Fruit fly (Drosophila melanogaster) whole organism, wandering third instar larva: ENCODE data around the gene CG14722.
A peak's percentile ranks its signal among the peaks of the same experiment; 100 is the strongest.

Source experiments
- Abd-B ChIP-seq: fragments of >200 bp; optimal IDR thresholded peaks from 2 replicates; lab custom pipeline; 2017; ENCODE audit warnings: missing biosample characterization, missing genetic modification characterization
- CG32264 ChIP-seq: fragments of 200-800 bp; sonication (Bioruptor generic); optimal IDR thresholded peaks from 2 replicates; lab custom pipeline; 2016; ENCODE audit warnings: missing biosample characterization, missing genetic modification characterization
- CG9705 ChIP-seq: fragments of 200-800 bp; sonication (Bioruptor generic); optimal IDR thresholded peaks from 2 replicates; lab custom pipeline; 2018; ENCODE audit warnings: missing biosample characterization, mild to moderate bottlenecking, missing genetic modification characterization
- CrebA ChIP-seq: fragments of 200-800 bp; sonication (Bioruptor generic); optimal IDR thresholded peaks from 2 replicates; lab custom pipeline; 2016; ENCODE audit warnings: missing biosample characterization, mild to moderate bottlenecking, missing genetic modification characterization, borderline replicate concordance
- Dfd ChIP-seq: fragments of >200 bp; optimal IDR thresholded peaks from 2 replicates; lab custom pipeline; 2017; ENCODE audit warnings: missing biosample characterization, missing genetic modification characterization
- Dif ChIP-seq: fragments of 200-275, 200-300 bp; sonication (Bioruptor generic); optimal IDR thresholded peaks from 2 replicates; lab custom pipeline; 2018; ENCODE audit warnings: missing biosample characterization, missing genetic modification characterization; ENCODE audit not compliant: partially characterized antibody
- Hr78 ChIP-seq: fragments of >200 bp; optimal IDR thresholded peaks from 2 replicates; lab custom pipeline; 2017; ENCODE audit warnings: missing biosample characterization, missing genetic modification characterization
- Hr83 ChIP-seq: fragments of 200-300 bp; sonication (Bioruptor generic); optimal IDR thresholded peaks from 2 replicates; lab custom pipeline; 2016; ENCODE audit warnings: missing biosample characterization, mild to moderate bottlenecking, missing genetic modification characterization, moderate library complexity; ENCODE audit not compliant: poor library complexity, severe bottlenecking
- Jra ChIP-seq: sonication (Bioruptor generic); optimal IDR thresholded peaks from 2 replicates; lab custom pipeline; 2016; ENCODE audit warnings: missing biosample characterization, missing genetic modification characterization
- Mio ChIP-seq: sonication (Bioruptor generic); optimal IDR thresholded peaks from 2 replicates; lab custom pipeline; 2016; ENCODE audit warnings: missing biosample characterization, missing genetic modification characterization
- Myc ChIP-seq: fragments of >200 bp; optimal IDR thresholded peaks from 2 replicates; lab custom pipeline; 2017
- Rel ChIP-seq, 2 experiments: fragments of 200-800 bp; sonication (Bioruptor generic) in 1 of 2; optimal IDR thresholded peaks; 2 replicates in 1 of 2; 3 replicates in 1 of 2; lab custom pipeline; 2016 to 2019; ENCODE audit warnings: mild to moderate bottlenecking in 2 of 2, missing biosample characterization in 2 of 2, missing genetic modification characterization in 2 of 2, moderate library complexity in 1 of 2
- Sp1 ChIP-seq: fragments of 200-800 bp; sonication (Bioruptor generic); optimal IDR thresholded peaks from 3 replicates; lab custom pipeline; 2019; ENCODE audit warnings: missing biosample characterization, mild to moderate bottlenecking, missing genetic modification characterization, moderate library complexity
- Vsx2 ChIP-seq: fragments of 200-300, 225-300 bp; sonication (Bioruptor generic); optimal IDR thresholded peaks from 2 replicates; lab custom pipeline; 2018; ENCODE audit warnings: missing biosample characterization, missing genetic modification characterization; ENCODE audit not compliant: partially characterized antibody
- br ChIP-seq: fragments of 200-800 bp; sonication (Bioruptor generic); optimal IDR thresholded peaks from 2 replicates; lab custom pipeline; 2016; ENCODE audit warnings: missing biosample characterization, missing genetic modification characterization
- brk ChIP-seq: fragments of 200-800 bp; sonication (Bioruptor generic); optimal IDR thresholded peaks from 2 replicates; lab custom pipeline; 2016; ENCODE audit warnings: missing biosample characterization, mild to moderate bottlenecking, missing genetic modification characterization
- dmrt93B ChIP-seq: fragments of 200-800 bp; sonication (Bioruptor generic); optimal IDR thresholded peaks from 2 replicates; lab custom pipeline; 2018; ENCODE audit warnings: missing biosample characterization, mild to moderate bottlenecking, missing genetic modification characterization
- dsf ChIP-seq: sonication (Bioruptor generic); optimal IDR thresholded peaks from 2 replicates; lab custom pipeline; 2016; ENCODE audit warnings: missing biosample characterization, missing genetic modification characterization, borderline replicate concordance
- ey ChIP-seq: fragments of 200-800 bp; sonication (Bioruptor generic); optimal IDR thresholded peaks from 2 replicates; lab custom pipeline; 2016; ENCODE audit warnings: missing biosample characterization, missing genetic modification characterization
- foxo ChIP-seq, 2 experiments: fragments of 200-800 bp; sonication (Bioruptor generic); optimal IDR thresholded peaks; 2 replicates in 1 of 2; 3 replicates in 1 of 2; lab custom pipeline; 2016 to 2017; ENCODE audit warnings: missing biosample characterization in 2 of 2, missing genetic modification characterization in 2 of 2
- jim ChIP-seq: fragments of 175-275, 200-325 bp; sonication (Bioruptor generic); optimal IDR thresholded peaks from 2 replicates; lab custom pipeline; 2016; ENCODE audit warnings: missing biosample characterization, mild to moderate bottlenecking, missing genetic modification characterization
- pan ChIP-seq: fragments of >200 bp; optimal IDR thresholded peaks from 2 replicates; lab custom pipeline; 2017
- psq ChIP-seq: fragments of 200-800 bp; sonication (Bioruptor generic); optimal IDR thresholded peaks from 3 replicates; lab custom pipeline; 2017; ENCODE audit warnings: missing biosample characterization, mild to moderate bottlenecking, missing genetic modification characterization, moderate library complexity
- rgr ChIP-seq: fragments of 200-800 bp; sonication (Bioruptor generic); optimal IDR thresholded peaks from 3 replicates; lab custom pipeline; 2016; ENCODE audit warnings: missing biosample characterization, mild to moderate bottlenecking, missing genetic modification characterization
- sage ChIP-seq: fragments of 200-800 bp; sonication (Bioruptor generic); optimal IDR thresholded peaks from 2 replicates; lab custom pipeline; 2016; ENCODE audit warnings: missing biosample characterization, mild to moderate bottlenecking, missing genetic modification characterization
- tai ChIP-seq: sonication (Bioruptor generic); optimal IDR thresholded peaks from 2 replicates; lab custom pipeline; 2016; ENCODE audit warnings: missing biosample characterization, missing genetic modification characterization
- usp ChIP-seq: fragments of >200 bp; optimal IDR thresholded peaks from 2 replicates; lab custom pipeline; 2017; ENCODE audit warnings: missing biosample characterization, missing genetic modification characterization
- woc ChIP-seq: sonication (Bioruptor generic); optimal IDR thresholded peaks from 2 replicates; lab custom pipeline; 2016; ENCODE audit warnings: missing biosample characterization, mild to moderate bottlenecking, missing genetic modification characterization

The CG14722 gene

DNA sequence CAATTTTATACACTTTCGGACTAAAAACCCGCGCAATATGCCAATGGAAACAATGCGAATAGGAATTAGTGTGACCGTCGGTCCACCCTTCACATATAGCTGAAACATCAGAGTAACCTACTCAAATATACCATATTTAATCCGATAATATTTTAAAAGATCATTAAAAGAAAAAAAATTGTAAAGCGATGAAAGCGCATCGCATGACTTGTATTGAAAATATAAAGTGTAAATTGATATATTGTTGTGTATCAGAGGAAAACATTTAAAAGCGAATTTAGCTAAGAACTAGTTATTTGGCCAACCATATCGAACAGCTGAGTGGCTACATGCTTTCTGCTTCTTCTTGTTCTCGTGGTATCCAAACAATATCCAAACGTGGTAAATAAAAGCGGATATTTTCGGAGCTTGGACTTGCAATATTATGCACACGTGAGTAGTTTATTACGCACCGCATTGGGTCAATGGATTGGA, at the start of gene CG14722, which contains the start of gene Blm:
TSS of gene CG14722 (plus strand) at position 161 of the 474 bp plus-strand sequence.
TSS of gene Blm (minus strand) at position 54 of the 474 bp plus-strand sequence.
- no peak for TF ChIP-seq dsf
- TF ChIP-seq CG32264 (GFP tag; lab: Kevin White, UChicago) = no peak
- no peak for TF ChIP-seq Hr78 (GFP tag; lab: Kevin White, UChicago)
- TF ChIP-seq Hr83 (GFP tag; lab: Kevin White, UChicago) = no peak
- no peak for TF ChIP-seq br
- TF ChIP-seq Myc (lab: Kevin White, UChicago) = peak; percentile 73
- no peak for TF ChIP-seq Vsx2 (GFP tag; lab: Kevin White, UChicago)
- no peak for TF ChIP-seq pan (lab: Kevin White, UChicago)
- TF ChIP-seq Dfd = no peak
- TF ChIP-seq rgr (GFP tag; lab: Kevin White, UChicago) = no peak
- TF ChIP-seq Rel (GFP tag; optimal IDR thresholded peaks at IDR 0.05; lab: Kevin White, UChicago) = no peak
- peak; percentile 1 for TF ChIP-seq Rel (tag; optimal IDR thresholded peaks at IDR 0.05; lab: Kevin White, UChicago)
- TF ChIP-seq Sp1 (GFP tag; lab: Kevin White, UChicago) = no peak
- TF ChIP-seq tai = no peak

- no peak for TF ChIP-seq tai
- TF ChIP-seq Mio (GFP tag; lab: Kevin White, UChicago) = no peak
- no peak for TF ChIP-seq Dif (GFP tag; lab: Kevin White, UChicago)
- no peak for TF ChIP-seq usp (GFP tag; lab: Kevin White, UChicago)
- no peak for TF ChIP-seq Abd-B (GFP tag; lab: Kevin White, UChicago)
- TF ChIP-seq woc (GFP tag; lab: Kevin White, UChicago) = no peak
- no peak for TF ChIP-seq Dfd
- TF ChIP-seq Myc (lab: Kevin White, UChicago) = no peak
- TF ChIP-seq ey (GFP tag; lab: Kevin White, UChicago) = no peak
- no peak for TF ChIP-seq Hr83 (GFP tag; lab: Kevin White, UChicago)
These were observed 49.2 kb upstream of the CG14722 start for dm6 chr3R:11692504-11692903.

DNA sequence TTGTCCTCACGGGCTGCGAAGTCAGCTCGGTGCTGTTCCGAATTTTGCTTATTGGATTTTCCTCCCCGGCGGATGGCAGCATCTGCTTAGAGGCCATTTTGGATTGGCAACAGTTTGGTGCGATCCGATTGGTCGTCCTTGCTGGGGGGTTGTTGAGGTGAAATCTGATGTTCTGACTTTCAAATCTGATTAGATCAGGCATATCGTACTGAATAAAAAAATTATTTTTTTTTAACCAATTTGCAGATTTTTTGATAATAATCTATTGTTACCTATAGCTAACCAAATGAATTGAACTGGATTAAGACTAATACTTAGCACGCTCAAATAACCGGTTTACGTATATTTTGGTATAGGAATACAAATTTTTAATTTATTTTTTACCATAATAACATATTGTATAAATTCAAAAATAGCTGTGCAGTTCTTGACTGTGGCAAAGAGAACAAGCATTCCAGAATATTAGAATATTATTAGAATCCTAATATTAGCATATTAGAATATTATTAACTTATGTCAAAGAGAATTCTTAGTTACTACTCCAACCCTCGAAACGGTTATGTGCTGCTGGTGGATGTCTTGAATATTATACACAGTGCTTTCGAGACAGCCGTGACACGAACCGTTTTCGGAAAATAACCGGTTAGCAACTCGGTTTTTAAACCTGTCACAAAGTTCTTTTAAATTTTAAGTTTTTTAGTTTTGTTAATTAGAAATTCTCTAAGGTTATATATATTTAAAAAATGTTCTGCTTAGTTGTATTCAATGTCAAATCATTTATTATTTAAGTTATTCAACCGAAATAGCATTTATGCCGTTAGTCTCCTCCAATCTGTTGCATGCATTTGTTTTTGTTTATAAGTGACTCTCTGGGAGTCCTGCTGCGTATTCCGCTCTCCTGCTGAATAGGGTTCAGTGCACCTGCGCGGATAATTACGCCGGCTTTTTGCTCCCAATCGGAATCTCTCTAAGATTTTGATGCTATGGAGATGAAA, 47.1 kb upstream of the CG14722 start, which contains the start of gene Fer3:
TSS of gene Fer3 (minus strand) at position 1 of the 995 bp plus-strand sequence.
- TF ChIP-seq brk (GFP tag; lab: Kevin White, UChicago) (no peak), Myc (lab: Kevin White, UChicago) (peak; percentile 44)

DNA sequence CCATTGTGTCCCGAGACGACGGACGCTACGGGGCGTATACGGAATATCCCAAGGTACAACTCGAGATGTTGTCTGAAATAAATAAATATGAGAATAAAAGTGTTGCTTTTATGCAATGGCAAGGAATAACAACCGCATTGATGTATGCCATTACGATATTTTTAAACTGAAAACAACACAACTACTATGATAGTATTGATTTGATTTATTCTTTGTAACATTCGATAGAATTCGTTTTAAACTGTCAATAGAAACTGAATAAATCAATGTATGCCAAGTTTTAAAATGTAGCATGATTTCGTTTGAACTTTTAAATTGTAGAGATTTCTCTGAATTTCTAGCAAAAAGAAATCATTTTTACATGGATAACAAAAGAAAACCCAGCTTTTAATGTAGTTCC, 45.5 kb upstream of the CG14722 start, which contains the start of gene CG14717:
TSS of gene CG14717 (plus strand) at position 301 of the 400 bp plus-strand sequence.
- TF ChIP-seq Sp1 (GFP tag; lab: Kevin White, UChicago) (no peak), woc (GFP tag; lab: Kevin White, UChicago) (no peak), br (no peak), dmrt93B (GFP tag; lab: Kevin White, UChicago) (no peak)
- TF ChIP-seq, all 38 proteins: peak for 0

- TF ChIP-seq pan (lab: Kevin White, UChicago) (no peak), CrebA (GFP tag; lab: Kevin White, UChicago) (no peak), br (no peak), Dif (GFP tag; lab: Kevin White, UChicago) (no peak), Dfd (no peak)
- TF ChIP-seq, all 38 proteins: peak for 0
These were observed 41.4 kb upstream of the CG14722 start, which contains the start of gene CG14718 for dm6 chr3R:11700314-11700713. CG14718 (plus strand) TSS chr3R:11700614.

- TF ChIP-seq Jra (GFP tag; lab: Kevin White, UChicago) = no peak
- no peak for TF ChIP-seq dmrt93B (GFP tag; lab: Kevin White, UChicago)
- TF ChIP-seq usp (GFP tag; lab: Kevin White, UChicago) = no peak
- no peak for TF ChIP-seq CG9705
- TF ChIP-seq Hr78 (GFP tag; lab: Kevin White, UChicago) = no peak
- no peak for TF ChIP-seq woc (GFP tag; lab: Kevin White, UChicago)
- no peak for TF ChIP-seq Abd-B (GFP tag; lab: Kevin White, UChicago)
- no peak for TF ChIP-seq tai
- TF ChIP-seq Mio (GFP tag; lab: Kevin White, UChicago) = no peak
- no peak for TF ChIP-seq Vsx2 (GFP tag; lab: Kevin White, UChicago)
- TF ChIP-seq sage = no peak
- no peak for TF ChIP-seq Sp1 (GFP tag; lab: Kevin White, UChicago)
- TF ChIP-seq jim (GFP tag; lab: Kevin White, UChicago) = no peak
- no peak for TF ChIP-seq foxo (GFP tag; optimal IDR thresholded peaks at IDR 0.05; lab: Kevin White, UChicago)
- TF ChIP-seq CrebA (GFP tag; lab: Kevin White, UChicago) = no peak
- TF ChIP-seq Myc (lab: Kevin White, UChicago) = no peak
- no peak for TF ChIP-seq Rel (GFP tag; optimal IDR thresholded peaks at IDR 0.05; lab: Kevin White, UChicago)
- TF ChIP-seq Rel (tag; optimal IDR thresholded peaks at IDR 0.05; lab: Kevin White, UChicago) = no peak
- no peak for TF ChIP-seq pan (lab: Kevin White, UChicago)
- no peak for TF ChIP-seq psq (GFP tag; lab: Kevin White, UChicago)
These were observed 38.0 kb upstream of the CG14722 start, which contains the start of gene I-t for dm6 chr3R:11703730-11704129. I-t (plus strand) TSS chr3R:11704030.
